Worm (Caenorhabditis elegans) whole organism, midembryonic: ENCODE measurements around the gene K04C2.2.

Experiments used
- T22C8.4 ChIP-seq: fragments of 200-800 bp; sonication (Bioruptor generic); IDR thresholded peaks from 2 replicates; pipeline ENCODE4 v1.3.6; 2022; ENCODE audit warnings: missing genetic modification characterization, missing compliant biosample characterization
- flt-1 ChIP-seq: fragments of 200-800 bp; sonication (Bioruptor generic); IDR thresholded peaks from 2 replicates; pipeline ENCODE4 v1.3.6; 2022; ENCODE audit warnings: missing genetic modification characterization, missing compliant biosample characterization
- tab-1 ChIP-seq: fragments of 200-800 bp; sonication (Bioruptor generic); IDR thresholded peaks from 2 replicates; pipeline ENCODE4 v1.3.6; 2022; ENCODE audit warnings: missing genetic modification characterization, missing compliant biosample characterization
- ztf-23 ChIP-seq: fragments of 200-800 bp; sonication (Bioruptor generic); IDR thresholded peaks from 2 replicates; pipeline ENCODE4 v1.3.6; 2022; ENCODE audit warnings: missing genetic modification reagents, missing genetic modification characterization, missing compliant biosample characterization
- ztf-29 ChIP-seq: fragments of 200-800 bp; sonication (Bioruptor generic); IDR thresholded peaks from 2 replicates; pipeline ENCODE4 v1.3.6; 2022; ENCODE audit warnings: missing genetic modification reagents, missing genetic modification characterization, missing compliant biosample characterization

DNA sequence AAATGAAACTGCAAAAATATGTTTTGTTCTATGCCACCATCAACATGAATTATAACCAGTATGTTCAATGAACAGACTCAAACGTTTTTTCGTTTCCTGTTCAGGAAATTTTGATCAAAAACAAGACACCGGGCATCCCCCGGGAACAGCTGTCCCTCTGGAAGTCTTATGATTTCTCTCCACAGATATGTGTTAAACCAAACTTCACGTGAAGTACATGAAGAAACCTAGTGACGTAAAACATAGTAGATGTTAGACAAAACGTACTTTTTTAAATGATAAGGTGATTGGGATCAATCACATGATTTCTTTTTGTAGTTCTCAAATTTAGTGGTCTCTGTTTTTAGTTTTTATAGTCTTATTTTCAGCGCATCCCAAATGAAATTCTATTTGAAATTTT is 8.9 kb downstream of the K04C2.2 start:
- TF ChIP-seq ztf-23 (GFP tag; lab: Robert Waterston, UW) (no peak), tab-1 (GFP tag; lab: Robert Waterston, UW) (no peak), T22C8.4 (GFP tag; lab: Robert Waterston, UW) (no peak), ztf-29 (no peak), flt-1 (GFP tag; lab: Robert Waterston, UW) (no peak)
